Worm (Caenorhabditis elegans): ENCODE data around the gene T24B8.7.

ce11 chrII:9014877-9015505 lies 38.5 kb downstream of the T24B8.7 start:
- no peak for TF ChIP-seq unc-62 (GFP tag; optimal IDR thresholded peaks at IDR 0.05)
- TF ChIP-seq hlh-17 (GFP tag; optimal IDR thresholded peaks at IDR 0.05; ENCODE audit: borderline replicate concordance), result no peak
- TF ChIP-seq nhr-11 (tag; optimal IDR thresholded peaks at IDR 0.05), result no peak
- no peak for TF ChIP-seq fkh-10 (GFP tag; optimal IDR thresholded peaks at IDR 0.05)
- no peak for TF ChIP-seq lin-39 (tag; optimal IDR thresholded peaks at IDR 0.05)
- TF ChIP-seq unc-130 (tag; optimal IDR thresholded peaks at IDR 0.05), result no peak
- TF ChIP-seq ama-1 (optimal IDR thresholded peaks at IDR 0.05), result no peak
- TF ChIP-seq ceh-82 (tag; optimal IDR thresholded peaks at IDR 0.05), result no peak
- TF ChIP-seq nhr-85 (tag), result no peak
- no peak for TF ChIP-seq lin-15B (tag; optimal IDR thresholded peaks at IDR 0.05)
- TF ChIP-seq pqm-1 (tag; optimal IDR thresholded peaks at IDR 0.05), result no peak
- no peak for TF ChIP-seq nhr-237 (tag; optimal IDR thresholded peaks at IDR 0.05)
